Fruit fly (Drosophila melanogaster) whole organism, embryonic: Measurements from ENCODE around the gene CG10055.

ENCODE experiments used
- Lpt ChIP-seq: fragments of >200 bp; optimal IDR thresholded peaks from 2 replicates; lab custom pipeline; 2018; ENCODE audit warnings: missing biosample characterization, missing genetic modification characterization
- ara ChIP-seq: fragments of 200-800 bp; sonication (Bioruptor generic); IDR thresholded peaks from 2 replicates; pipeline ENCODE4 v1.3.6; 2022; ENCODE audit warnings: missing biosample characterization, missing genetic modification characterization
- jumu ChIP-seq: fragments of 200-800 bp; sonication (Bioruptor generic); optimal IDR thresholded peaks from 3 replicates; lab custom pipeline; 2016; ENCODE audit warnings: missing biosample characterization, missing genetic modification characterization
- pita ChIP-seq: fragments of 200-800 bp; sonication (Bioruptor generic); optimal IDR thresholded peaks from 2 replicates; lab custom pipeline; 2017; ENCODE audit warnings: missing biosample characterization, mild to moderate bottlenecking, missing genetic modification characterization
- ssp ChIP-seq: fragments of 200-800 bp; sonication (Bioruptor generic); IDR thresholded peaks from 2 replicates; pipeline ENCODE4 v1.3.6; 2022; ENCODE audit warnings: missing biosample characterization, missing genetic modification characterization

DNA sequence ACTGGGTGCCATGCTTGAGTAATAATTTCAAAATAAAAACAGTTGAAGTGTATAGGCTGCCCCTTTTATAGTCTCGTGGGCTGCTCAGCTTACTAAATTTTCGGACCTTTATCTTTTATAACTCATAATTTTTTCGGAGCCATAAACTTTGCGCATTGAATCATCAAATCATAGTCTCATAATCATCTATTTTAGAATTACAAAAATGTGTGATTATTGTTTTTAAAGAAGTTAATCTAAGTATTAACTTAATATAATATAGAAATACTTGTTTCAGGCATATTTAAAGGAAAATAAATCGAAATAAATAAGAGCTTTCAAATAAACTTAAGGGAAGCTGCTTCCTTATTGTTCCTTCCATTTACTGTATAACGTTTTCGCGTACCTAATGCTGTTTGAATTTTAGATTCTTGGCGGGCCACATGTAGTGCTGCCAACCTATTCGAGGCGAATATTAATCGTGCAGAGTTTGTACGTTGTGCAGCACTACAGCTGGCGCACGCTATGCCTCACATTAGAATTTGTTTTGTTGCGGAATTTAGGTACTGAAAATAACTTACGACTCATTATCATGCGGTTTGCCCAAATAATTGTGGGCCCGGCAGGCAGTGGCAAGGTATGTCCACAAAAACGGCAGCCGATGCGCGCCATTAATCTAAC, 42.1 kb downstream of the CG10055 start, which contains the start of the genes CG14610 and CG2656:
- no peak for TF ChIP-seq pita (GFP tag; lab: Kevin White, UChicago)
- 0 out of 2 replicates have a peak, but pooled peaks have one; percentile 6 for TF ChIP-seq ara (GFP tag; lab: Robert Waterston, UW)
- no peak for TF ChIP-seq Lpt (GFP tag; lab: Kevin White, UChicago)
- TF ChIP-seq ssp (GFP tag; lab: Robert Waterston, UW): no peak
- TF ChIP-seq jumu (GFP tag; lab: Kevin White, UChicago): peak; percentile 90
